Worm (Caenorhabditis elegans) whole organism, late embryonic: ENCODE results near the gene C33D9.13.

Experiments
- K09A11.1 ChIP-seq: sonication (generic microtip); optimal IDR thresholded peaks from 2 replicates; lab custom pipeline; 2017; ENCODE audit warnings: antibody characterized with exemption, mild to moderate bottlenecking, missing genetic modification characterization, missing compliant biosample characterization; ENCODE audit not compliant: insufficient read depth
- ama-1 ChIP-seq: fragments of 150-350 bp; optimal IDR thresholded peaks from 2 replicates; lab custom pipeline; 2014
- ceh-19 ChIP-seq: fragments of 200-800 bp; sonication (Bioruptor generic); optimal IDR thresholded peaks from 2 replicates; lab custom pipeline; 2018; ENCODE audit warnings: mild to moderate bottlenecking, missing genetic modification characterization, missing compliant biosample characterization
- che-1 ChIP-seq: sonication (generic microtip); optimal IDR thresholded peaks from 2 replicates; lab custom pipeline; 2016; ENCODE audit warnings: mild to moderate bottlenecking, missing genetic modification characterization, missing compliant biosample characterization
- dve-1 ChIP-seq: sonication (generic microtip); optimal IDR thresholded peaks from 2 replicates; lab custom pipeline; 2017; ENCODE audit warnings: antibody characterized with exemption, mild to moderate bottlenecking, missing genetic modification characterization, missing compliant biosample characterization
- elt-2 ChIP-seq: sonication (generic microtip); optimal IDR thresholded peaks from 2 replicates; lab custom pipeline; 2016; ENCODE audit warnings: missing genetic modification reagents, missing genetic modification characterization, missing compliant biosample characterization
- gmeb-2 ChIP-seq: sonication (generic microtip); optimal IDR thresholded peaks from 2 replicates; lab custom pipeline; 2016; ENCODE audit warnings: missing genetic modification characterization, inconsistent platforms, missing compliant biosample characterization
- pqm-1 ChIP-seq: sonication (generic microtip); optimal IDR thresholded peaks from 2 replicates; lab custom pipeline; 2016; ENCODE audit warnings: missing genetic modification characterization, missing compliant biosample characterization
- syd-9 ChIP-seq: sonication (generic microtip); optimal IDR thresholded peaks from 2 replicates; lab custom pipeline; 2016; ENCODE audit warnings: mild to moderate bottlenecking, missing genetic modification characterization, moderate library complexity, missing compliant biosample characterization

ce11 chrIV:8817639-8818038 is 32.6 kb upstream of the C33D9.13 start, which contains the start of gene T28C6.10:
- no peak for TF ChIP-seq pqm-1 (tag; lab: Kevin White, UChicago)
- TF ChIP-seq gmeb-2 (tag; lab: Kevin White, UChicago), result no peak
- no peak for TF ChIP-seq dve-1 (tag; lab: Kevin White, UChicago)
- no peak for TF ChIP-seq ama-1
- TF ChIP-seq ceh-19 (GFP tag; lab: Kevin White, UChicago), result no peak
- no peak for TF ChIP-seq che-1 (tag; lab: Kevin White, UChicago)
- no peak for TF ChIP-seq elt-2 (tag; lab: Kevin White, UChicago)
- no peak for TF ChIP-seq syd-9
- TF ChIP-seq K09A11.1 (tag; lab: Kevin White, UChicago), result no peak
